Worm (Caenorhabditis elegans) whole organism, L4 larva: ENCODE results near the gene C50F4.10.
A peak's percentile ranks its signal among the peaks of the same experiment; 100 is the strongest.

Experiments
- F10B5.3 ChIP-seq: sonication (generic microtip); optimal IDR thresholded peaks from 2 replicates; lab custom pipeline; 2016; ENCODE audit warnings: mild to moderate bottlenecking, missing genetic modification characterization, missing compliant biosample characterization
- F37D6.2 ChIP-seq: sonication (generic microtip); optimal IDR thresholded peaks from 2 replicates; lab custom pipeline; 2016; ENCODE audit warnings: mild to moderate bottlenecking, missing genetic modification characterization, missing compliant biosample characterization
- T20F7.1 ChIP-seq: fragments of 200-800 bp; sonication (Bioruptor generic); optimal IDR thresholded peaks from 2 replicates; lab custom pipeline; 2018; ENCODE audit warnings: mild to moderate bottlenecking, missing genetic modification characterization, missing compliant biosample characterization
- ZK546.5 ChIP-seq, 2 experiments: sonication (generic microtip); optimal IDR thresholded peaks; 2 replicates each; lab custom pipeline; 2017; ENCODE audit warnings: missing biosample characterization in 2 of 2, missing genetic modification characterization in 2 of 2
- aha-1 ChIP-seq: fragments of 150-350 bp; peaks from one replicate; lab custom pipeline; 2014; ENCODE audit warnings: missing biosample characterization, missing genetic modification characterization
- ama-1 ChIP-seq: fragments of 150-350 bp; optimal IDR thresholded peaks from 2 replicates; lab custom pipeline; 2014; ENCODE audit warnings: inconsistent platforms, mixed read lengths
- ceh-20 ChIP-seq: fragments of 200-800 bp; sonication (Bioruptor generic); IDR thresholded peaks from 2 replicates; pipeline ENCODE4 v1.3.6; 2022; ENCODE audit warnings: missing genetic modification reagents, missing genetic modification characterization, missing compliant biosample characterization
- ceh-28 ChIP-seq: fragments of 150-350 bp; optimal IDR thresholded peaks from 2 replicates; lab custom pipeline; 2014; ENCODE audit warnings: missing biosample characterization, missing genetic modification reagents, missing genetic modification characterization
- ceh-32 ChIP-seq: sonication (generic microtip); optimal IDR thresholded peaks from 2 replicates; lab custom pipeline; 2016; ENCODE audit warnings: mild to moderate bottlenecking, missing genetic modification characterization, missing compliant biosample characterization; ENCODE audit not compliant: poor library complexity
- ceh-44 ChIP-seq: fragments of 200-800 bp; sonication (Bioruptor generic); IDR thresholded peaks from 2 replicates; pipeline ENCODE4 v1.3.6; 2022; ENCODE audit warnings: missing genetic modification reagents, missing genetic modification characterization, missing compliant biosample characterization
- cey-2 ChIP-seq: sonication (generic microtip); optimal IDR thresholded peaks from 3 replicates; lab custom pipeline; 2017; ENCODE audit warnings: missing genetic modification characterization, mild to moderate bottlenecking, missing compliant biosample characterization, antibody characterized with exemption, borderline replicate concordance; ENCODE audit not compliant: insufficient read depth
- ctbp-1 ChIP-seq: fragments of 200-800 bp; sonication (Bioruptor generic); IDR thresholded peaks from 2 replicates; pipeline ENCODE4 v1.3.6; 2022; ENCODE audit warnings: missing genetic modification reagents, missing genetic modification characterization, missing compliant biosample characterization
- daf-12 ChIP-seq: fragments of 150-350 bp; optimal IDR thresholded peaks from 2 replicates; lab custom pipeline; 2014; ENCODE audit warnings: missing biosample characterization, missing genetic modification reagents, missing genetic modification characterization
- daf-19 ChIP-seq: fragments of 200-800 bp; sonication (Bioruptor generic); conservative IDR thresholded peaks from 2 replicates; pipeline ENCODE4 v1.3.6; 2022; ENCODE audit warnings: missing genetic modification characterization, missing compliant biosample characterization
- dmd-6 ChIP-seq: fragments of 200-800 bp; sonication (Bioruptor generic); IDR thresholded peaks from 2 replicates; pipeline ENCODE4 v1.3.6; 2022; ENCODE audit warnings: missing genetic modification reagents, missing genetic modification characterization, missing compliant biosample characterization
- duxl-1 ChIP-seq: sonication (generic microtip); optimal IDR thresholded peaks from 2 replicates; lab custom pipeline; 2016; ENCODE audit warnings: mild to moderate bottlenecking, missing genetic modification characterization, moderate library complexity, missing compliant biosample characterization; ENCODE audit not compliant: poor library complexity
- fkh-10 ChIP-seq: fragments of 150-350 bp; optimal IDR thresholded peaks from 2 replicates; lab custom pipeline; 2014; ENCODE audit warnings: missing biosample characterization, missing genetic modification reagents, missing genetic modification characterization
- gei-8 ChIP-seq: fragments of 200-800 bp; sonication (Bioruptor generic); optimal IDR thresholded peaks from 2 replicates; lab custom pipeline; 2018; ENCODE audit warnings: mild to moderate bottlenecking, missing genetic modification characterization, missing compliant biosample characterization
- hlh-11 ChIP-seq: fragments of 200-800 bp; sonication (Bioruptor generic); optimal IDR thresholded peaks from 2 replicates; lab custom pipeline; 2018; ENCODE audit warnings: mild to moderate bottlenecking, missing genetic modification characterization, missing compliant biosample characterization
- hlh-30 ChIP-seq: sonication (generic microtip); optimal IDR thresholded peaks from 2 replicates; lab custom pipeline; 2017; ENCODE audit warnings: antibody characterized with exemption, mild to moderate bottlenecking, missing genetic modification characterization, missing compliant biosample characterization; ENCODE audit not compliant: insufficient read depth
- lin-1 ChIP-seq: fragments of 200-800 bp; sonication (Bioruptor generic); IDR thresholded peaks from 2 replicates; pipeline ENCODE4 v1.3.6; 2022; ENCODE audit warnings: missing genetic modification reagents, missing genetic modification characterization, missing compliant biosample characterization
- lin-13 ChIP-seq: fragments of 150-350 bp; optimal IDR thresholded peaks from 2 replicates; lab custom pipeline; 2014; ENCODE audit warnings: missing biosample characterization, missing genetic modification reagents, missing genetic modification characterization
- lin-38 ChIP-seq: fragments of 200-800 bp; sonication (Bioruptor generic); IDR thresholded peaks from 2 replicates; pipeline ENCODE4 v1.3.6; 2022; ENCODE audit warnings: missing genetic modification reagents, missing genetic modification characterization, missing compliant biosample characterization
- lin-39 ChIP-seq: fragments of 150-350 bp; optimal IDR thresholded peaks from 2 replicates; lab custom pipeline; 2014; ENCODE audit warnings: missing biosample characterization, missing genetic modification reagents, missing genetic modification characterization
- lir-3 ChIP-seq: sonication (generic microtip); optimal IDR thresholded peaks from 2 replicates; lab custom pipeline; 2016; ENCODE audit warnings: mild to moderate bottlenecking, missing genetic modification characterization, missing compliant biosample characterization
- madf-5 ChIP-seq, 2 experiments: fragments of 200-800 bp; sonication (Bioruptor generic); IDR thresholded peaks; 2 replicates each; pipeline ENCODE4 v1.3.6; 2022; ENCODE audit warnings: missing compliant biosample characterization in 2 of 2, missing genetic modification characterization in 2 of 2
- mdt-29 ChIP-seq: fragments of 200-800 bp; sonication (Bioruptor generic); IDR thresholded peaks from 2 replicates; pipeline ENCODE4 v1.3.6; 2022; ENCODE audit warnings: missing genetic modification reagents, missing genetic modification characterization, missing compliant biosample characterization
- mxl-2 ChIP-seq: fragments of 200-800 bp; sonication (Bioruptor generic); conservative IDR thresholded peaks from 2 replicates; pipeline ENCODE4 v1.3.6; 2022; ENCODE audit warnings: missing genetic modification reagents, missing genetic modification characterization, missing compliant biosample characterization
- nhr-102 ChIP-seq: sonication (generic microtip); optimal IDR thresholded peaks from 2 replicates; lab custom pipeline; 2016; ENCODE audit warnings: mild to moderate bottlenecking, missing genetic modification characterization, moderate library complexity, missing compliant biosample characterization
- nhr-237 ChIP-seq: sonication (generic microtip); optimal IDR thresholded peaks from 2 replicates; lab custom pipeline; 2017; ENCODE audit warnings: missing biosample characterization, missing genetic modification characterization
- nhr-25 ChIP-seq: sonication (generic microtip); optimal IDR thresholded peaks from 2 replicates; lab custom pipeline; 2017; ENCODE audit warnings: missing genetic modification characterization, mild to moderate bottlenecking, missing compliant biosample characterization, antibody characterized with exemption, moderate library complexity, borderline replicate concordance; ENCODE audit not compliant: insufficient read depth
- nhr-41 ChIP-seq: fragments of 200-800 bp; sonication (Bioruptor generic); IDR thresholded peaks from 2 replicates; pipeline ENCODE4 v1.3.6; 2022; ENCODE audit warnings: missing genetic modification reagents, missing genetic modification characterization, missing compliant biosample characterization
- nhr-48 ChIP-seq: sonication (generic microtip); optimal IDR thresholded peaks from 2 replicates; lab custom pipeline; 2016; ENCODE audit warnings: mild to moderate bottlenecking, missing genetic modification characterization, missing compliant biosample characterization
- nhr-6 ChIP-seq: fragments of 150-350 bp; optimal IDR thresholded peaks from 2 replicates; lab custom pipeline; 2014; ENCODE audit warnings: missing biosample characterization, missing genetic modification characterization
- nhr-76 ChIP-seq: fragments of 150-350 bp; optimal IDR thresholded peaks from 2 replicates; lab custom pipeline; 2014; ENCODE audit warnings: missing biosample characterization, missing genetic modification characterization
- nhr-77 ChIP-seq: fragments of 150-350 bp; optimal IDR thresholded peaks from 2 replicates; lab custom pipeline; 2014; ENCODE audit warnings: missing biosample characterization, missing genetic modification characterization
- php-3 ChIP-seq: fragments of 200-800 bp; sonication (Bioruptor generic); IDR thresholded peaks from 2 replicates; pipeline ENCODE4 v1.3.6; 2022; ENCODE audit warnings: missing genetic modification reagents, missing genetic modification characterization, missing compliant biosample characterization
- pqm-1 ChIP-seq: sonication (generic microtip); optimal IDR thresholded peaks from 2 replicates; lab custom pipeline; 2017; ENCODE audit warnings: missing biosample characterization, missing genetic modification characterization
- rbr-2 ChIP-seq: sonication (generic microtip); optimal IDR thresholded peaks from 2 replicates; lab custom pipeline; 2016; ENCODE audit warnings: missing genotype, missing genetic modification characterization, missing compliant biosample characterization
- set-16 ChIP-seq: fragments of 200-800 bp; sonication (Bioruptor generic); IDR thresholded peaks from 2 replicates; pipeline ENCODE4 v1.3.6; 2022; ENCODE audit warnings: missing genetic modification reagents, missing genetic modification characterization, missing compliant biosample characterization
- skn-1 ChIP-seq: fragments of 150-350 bp; optimal IDR thresholded peaks from 2 replicates; lab custom pipeline; 2014; ENCODE audit warnings: missing biosample characterization, missing genetic modification characterization
- spr-1 ChIP-seq: sonication (generic microtip); optimal IDR thresholded peaks from 2 replicates; lab custom pipeline; 2016; ENCODE audit warnings: mild to moderate bottlenecking, missing genetic modification characterization, missing compliant biosample characterization
- spr-3 ChIP-seq: fragments of 200-800 bp; sonication (Bioruptor generic); optimal IDR thresholded peaks from 2 replicates; lab custom pipeline; 2018; ENCODE audit warnings: mild to moderate bottlenecking, missing genetic modification characterization, missing compliant biosample characterization
- tag-97 ChIP-seq: fragments of 200-800 bp; sonication (Bioruptor generic); IDR thresholded peaks from 2 replicates; pipeline ENCODE4 v1.3.6; 2022; ENCODE audit warnings: missing genetic modification characterization, missing compliant biosample characterization
- unc-39 ChIP-seq: sonication (generic microtip); optimal IDR thresholded peaks from 2 replicates; lab custom pipeline; 2017; ENCODE audit warnings: missing biosample characterization, missing genetic modification characterization
- zag-1 ChIP-seq: fragments of 150-350 bp; optimal IDR thresholded peaks from 2 replicates; lab custom pipeline; 2014; ENCODE audit warnings: missing biosample characterization, missing genetic modification characterization
- zfp-3 ChIP-seq: fragments of 200-800 bp; sonication (Bioruptor generic); conservative IDR thresholded peaks from 2 replicates; pipeline ENCODE4 v1.3.6; 2022; ENCODE audit warnings: missing genetic modification reagents, missing genetic modification characterization, missing compliant biosample characterization
- zip-11 ChIP-seq: fragments of 200-800 bp; sonication (Bioruptor generic); IDR thresholded peaks from 2 replicates; pipeline ENCODE4 v1.3.6; 2022; ENCODE audit warnings: missing genetic modification characterization, missing compliant biosample characterization
- ztf-11 ChIP-seq: fragments of 150-350 bp; optimal IDR thresholded peaks from 2 replicates; lab custom pipeline; 2014; ENCODE audit warnings: missing biosample characterization, missing genetic modification characterization

The C50F4.10 gene

ce11 chrV:9545238-9545709 lies 13.9 kb upstream of the C50F4.10 start, which contains the start of the genes his-35 and his-41 (continued):
- TF ChIP-seq madf-5 (GFP tag; IDR thresholded peaks at IDR 0.05; lab: Robert Waterston, UW) (no peak), mxl-2 (GFP tag; lab: Robert Waterston, UW) (no peak), dmd-6 (GFP tag; lab: Robert Waterston, UW) (peak; percentile 27; the same call in 1 of the 2 replicates), mdt-29 (no peak), unc-39 (tag; lab: Kevin White, UChicago) (no peak), F10B5.3 (tag; lab: Kevin White, UChicago) (no peak), lin-1 (GFP tag; lab: Robert Waterston, UW) (no peak), ama-1 (lab: Kevin White, UChicago) (peak; percentile 85), tag-97 (GFP tag; lab: Robert Waterston, UW) (no peak), lin-38 (peak; percentile 61), zfp-3 (GFP tag; lab: Robert Waterston, UW) (no peak), hlh-11 (tag; lab: Kevin White, UChicago) (peak; percentile 59), pqm-1 (tag; lab: Kevin White, UChicago) (no peak), lin-13 (no peak), rbr-2 (tag; lab: Kevin White, UChicago) (peak; percentile 37), set-16 (GFP tag; lab: Robert Waterston, UW) (peak; percentile 24; the same call in 1 of the 2 replicates), gei-8 (GFP tag; lab: Kevin White, UChicago) (no peak), zip-11 (GFP tag; lab: Robert Waterston, UW) (no peak), ceh-32 (tag; lab: Kevin White, UChicago) (no peak), nhr-41 (no peak)

ce11 chrV:9544176-9544632 lies 12.8 kb upstream of the C50F4.10 start, which contains the start of gene mdf-1:
mdf-1 (minus strand) TSS chrV:9544226.
- peak; percentile 54 for TF ChIP-seq lin-13
- no peak for TF ChIP-seq ctbp-1 (GFP tag; lab: Robert Waterston, UW)
- no peak for TF ChIP-seq nhr-237 (tag; lab: Kevin White, UChicago)
- no peak for TF ChIP-seq ceh-20 (GFP tag; lab: Robert Waterston, UW)
- no peak for TF ChIP-seq ceh-28 (tag; lab: Kevin White, UChicago)
- no peak for TF ChIP-seq nhr-102
- TF ChIP-seq nhr-41: no peak
- TF ChIP-seq duxl-1: no peak
- TF ChIP-seq php-3: no peak
- TF ChIP-seq spr-1 (tag; lab: Kevin White, UChicago): peak; percentile 47
- TF ChIP-seq skn-1: no peak
- no peak for TF ChIP-seq nhr-25
- TF ChIP-seq F10B5.3 (tag; lab: Kevin White, UChicago): no peak
- no peak for TF ChIP-seq zag-1 (tag; lab: Kevin White, UChicago)
- no peak for TF ChIP-seq nhr-48 (tag; lab: Kevin White, UChicago)
- TF ChIP-seq zip-11 (GFP tag; lab: Robert Waterston, UW): no peak
- TF ChIP-seq fkh-10 (GFP tag; lab: Kevin White, UChicago): no peak
- no peak for TF ChIP-seq spr-3 (GFP tag; lab: Kevin White, UChicago)
- TF ChIP-seq nhr-76: no peak
- TF ChIP-seq nhr-77: peak; percentile 82
- TF ChIP-seq daf-19 (GFP tag; lab: Robert Waterston, UW): 0 out of 2 replicates have a peak, but pooled peaks have one; percentile 15
- TF ChIP-seq lin-38: peak; percentile 61
- no peak for TF ChIP-seq ZK546.5 (tag; optimal IDR thresholded peaks at IDR 0.05; lab: Kevin White, UChicago)
- TF ChIP-seq tag-97 (GFP tag; lab: Robert Waterston, UW): no peak
- TF ChIP-seq cey-2 (tag; lab: Kevin White, UChicago): no peak
- peak; percentile 58 for TF ChIP-seq hlh-30 (tag; lab: Kevin White, UChicago)
- no peak for TF ChIP-seq daf-12 (tag; lab: Kevin White, UChicago)
- no peak for TF ChIP-seq ceh-44 (GFP tag; lab: Robert Waterston, UW)
- no peak for TF ChIP-seq lin-39 (tag; lab: Kevin White, UChicago)
- TF ChIP-seq aha-1 (tag; lab: Kevin White, UChicago): peak; percentile 87
- no peak for TF ChIP-seq ztf-11 (tag; lab: Kevin White, UChicago)
- TF ChIP-seq nhr-6 (tag; lab: Kevin White, UChicago): peak; percentile 48
- no peak for TF ChIP-seq lir-3
- TF ChIP-seq F37D6.2: peak; percentile 23
- peak; percentile 63 for TF ChIP-seq T20F7.1 (GFP tag; lab: Kevin White, UChicago)
